Worm (Caenorhabditis elegans) whole organism, early embryonic: Measurements from ENCODE around the gene srsx-24.

ENCODE experiments used
- ama-1 ChIP-seq: fragments of 150-350 bp; optimal IDR thresholded peaks from 2 replicates; lab custom pipeline; 2014
- ceh-13 ChIP-seq: fragments of 200-800 bp; sonication (Bioruptor generic); optimal IDR thresholded peaks from 2 replicates; lab custom pipeline; 2018; ENCODE audit warnings: mild to moderate bottlenecking, missing genetic modification characterization, missing compliant biosample characterization
- sea-1 ChIP-seq: fragments of 200-800 bp; sonication (Bioruptor generic); conservative IDR thresholded peaks from 2 replicates; pipeline ENCODE4 v1.3.6; 2022; ENCODE audit warnings: missing genetic modification characterization, missing compliant biosample characterization
- tra-4 ChIP-seq: sonication (generic microtip); optimal IDR thresholded peaks from 2 replicates; lab custom pipeline; 2017; ENCODE audit warnings: missing genetic modification characterization, missing compliant biosample characterization

- TF ChIP-seq sea-1 (no peak), ama-1 (no peak), ceh-13 (no peak), tra-4 (tag; lab: Kevin White, UChicago) (no peak)
Measured at ce11 chrV:7352186-7353053, 26.9 kb downstream of the srsx-24 start, which contains the start of the genes srh-231 and srh-275.
